Worm (Caenorhabditis elegans) whole organism, late embryonic: Measurements from ENCODE around the gene C17E7.13.

Experiments used
- C08G9.2 ChIP-seq: sonication (generic microtip); optimal IDR thresholded peaks from 2 replicates; lab custom pipeline; 2016; ENCODE audit warnings: mild to moderate bottlenecking, missing genetic modification characterization, moderate library complexity, missing compliant biosample characterization
- F13H6.1 ChIP-seq: sonication (generic microtip); optimal IDR thresholded peaks from 2 replicates; lab custom pipeline; 2016; ENCODE audit warnings: missing genetic modification characterization, missing compliant biosample characterization
- ama-1 ChIP-seq: fragments of 150-350 bp; optimal IDR thresholded peaks from 2 replicates; lab custom pipeline; 2014
- dve-1 ChIP-seq: sonication (generic microtip); optimal IDR thresholded peaks from 2 replicates; lab custom pipeline; 2017; ENCODE audit warnings: antibody characterized with exemption, mild to moderate bottlenecking, missing genetic modification characterization, missing compliant biosample characterization
- fkh-10 ChIP-seq: fragments of 150-350 bp; optimal IDR thresholded peaks from 2 replicates; lab custom pipeline; 2014; ENCODE audit warnings: missing biosample characterization, missing genetic modification reagents, missing genetic modification characterization
- gmeb-2 ChIP-seq: sonication (generic microtip); optimal IDR thresholded peaks from 2 replicates; lab custom pipeline; 2016; ENCODE audit warnings: missing genetic modification characterization, inconsistent platforms, missing compliant biosample characterization
- pqm-1 ChIP-seq: sonication (generic microtip); optimal IDR thresholded peaks from 2 replicates; lab custom pipeline; 2016; ENCODE audit warnings: missing genetic modification characterization, missing compliant biosample characterization
- syd-9 ChIP-seq: sonication (generic microtip); optimal IDR thresholded peaks from 2 replicates; lab custom pipeline; 2016; ENCODE audit warnings: mild to moderate bottlenecking, missing genetic modification characterization, moderate library complexity, missing compliant biosample characterization
- unc-55 ChIP-seq: sonication (generic microtip); optimal IDR thresholded peaks from 2 replicates; lab custom pipeline; 2017; ENCODE audit warnings: missing biosample characterization, missing genetic modification reagents, missing genetic modification characterization

- TF ChIP-seq gmeb-2 (tag; lab: Kevin White, UChicago) = no peak
- TF ChIP-seq unc-55 (GFP tag; lab: Kevin White, UChicago) = no peak
- TF ChIP-seq pqm-1 (tag; lab: Kevin White, UChicago) = no peak
- TF ChIP-seq fkh-10 (GFP tag; lab: Kevin White, UChicago) = no peak
- no peak for TF ChIP-seq C08G9.2 (tag; lab: Kevin White, UChicago)
- no peak for TF ChIP-seq syd-9 (tag; lab: Kevin White, UChicago)
- TF ChIP-seq dve-1 (tag; lab: Kevin White, UChicago) = no peak
- no peak for TF ChIP-seq F13H6.1 (tag; lab: Kevin White, UChicago)
- TF ChIP-seq ama-1 (lab: Kevin White, UChicago) = no peak
Observed at ce11 chrV:3905841-3906240, 16.8 kb upstream of the C17E7.13 start, which contains the start of gene nhr-156.
